Worm (Caenorhabditis elegans): ENCODE results near the gene ZC317.6.

DNA sequence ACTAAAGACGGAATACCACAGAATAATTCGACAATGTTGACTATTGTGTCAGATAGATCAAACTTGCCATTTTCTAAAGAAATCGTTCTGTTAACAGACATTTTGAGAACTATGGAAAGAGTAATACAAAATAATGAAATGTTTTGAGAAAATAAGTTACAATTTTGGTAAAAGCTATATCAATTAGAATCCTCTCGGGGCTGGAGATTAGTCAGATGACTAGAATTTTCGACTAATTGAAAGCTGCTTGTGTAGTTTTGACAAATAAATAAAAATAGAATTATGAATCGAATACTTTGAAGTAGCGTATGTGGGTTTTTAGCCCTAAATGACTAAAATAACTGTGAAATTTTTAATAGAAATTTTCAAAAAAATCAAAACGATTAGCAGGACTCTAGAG lies 16.5 kb upstream of the ZC317.6 start, which contains the start of gene srg-65:
- TF ChIP-seq W03F9.2 (tag; optimal IDR thresholded peaks at IDR 0.05) (no peak), him-1 (tag; optimal IDR thresholded peaks at IDR 0.05) (no peak), dao-5 (tag; optimal IDR thresholded peaks at IDR 0.05) (no peak)
